Fruit fly (Drosophila melanogaster) whole organism, prepupa: ENCODE data around the gene PolD1.

Source experiments
- CG10631 ChIP-seq: fragments of 200-800 bp; sonication (Bioruptor generic); optimal IDR thresholded peaks from 2 replicates; lab custom pipeline; 2016; ENCODE audit warnings: missing biosample characterization, missing genetic modification characterization
- CG4318 ChIP-seq: fragments of 200-800 bp; sonication (Bioruptor generic); optimal IDR thresholded peaks from 3 replicates; lab custom pipeline; 2017; ENCODE audit warnings: missing biosample characterization, mild to moderate bottlenecking, missing genetic modification characterization
- CG6792 ChIP-seq: fragments of 200-800 bp; sonication (Bioruptor generic); optimal IDR thresholded peaks from 3 replicates; lab custom pipeline; 2016; ENCODE audit warnings: missing biosample characterization, missing genetic modification characterization
- CG7368 ChIP-seq: fragments of 200-800 bp; sonication (Bioruptor generic); optimal IDR thresholded peaks from 3 replicates; lab custom pipeline; 2016; ENCODE audit warnings: missing biosample characterization, missing genetic modification characterization
- Lpt ChIP-seq: fragments of 200-800 bp; sonication (Bioruptor generic); optimal IDR thresholded peaks from 3 replicates; lab custom pipeline; 2016; ENCODE audit warnings: missing biosample characterization, missing genetic modification characterization
- Met ChIP-seq: fragments of 200-800 bp; sonication (Bioruptor generic); optimal IDR thresholded peaks from 3 replicates; lab custom pipeline; 2016; ENCODE audit warnings: missing biosample characterization, missing genetic modification characterization
- OdsH ChIP-seq: fragments of 200-800 bp; sonication (Bioruptor generic); optimal IDR thresholded peaks from 3 replicates; lab custom pipeline; 2016; ENCODE audit warnings: missing biosample characterization, missing genetic modification characterization
- Sox102F ChIP-seq: fragments of 200-800 bp; sonication (Bioruptor generic); optimal IDR thresholded peaks from 2 replicates; lab custom pipeline; 2016; ENCODE audit warnings: missing biosample characterization, mild to moderate bottlenecking, missing genetic modification characterization

dm6 chr3L:16033090-16033828 lies 45.6 kb upstream of the PolD1 start, which contains the start of the genes CG42717 and CG42716:
- TF ChIP-seq CG10631 (GFP tag; lab: Kevin White, UChicago) (no peak), Lpt (GFP tag; lab: Kevin White, UChicago) (no peak), CG4318 (GFP tag; lab: Kevin White, UChicago) (no peak), CG6792 (GFP tag; lab: Kevin White, UChicago) (no peak), Met (GFP tag; lab: Kevin White, UChicago) (no peak), Sox102F (GFP tag; lab: Kevin White, UChicago) (no peak), OdsH (GFP tag; lab: Kevin White, UChicago) (no peak), CG7368 (GFP tag; lab: Kevin White, UChicago) (no peak)
